Fruit fly (Drosophila melanogaster): ENCODE data around the gene CG9997.

DNA sequence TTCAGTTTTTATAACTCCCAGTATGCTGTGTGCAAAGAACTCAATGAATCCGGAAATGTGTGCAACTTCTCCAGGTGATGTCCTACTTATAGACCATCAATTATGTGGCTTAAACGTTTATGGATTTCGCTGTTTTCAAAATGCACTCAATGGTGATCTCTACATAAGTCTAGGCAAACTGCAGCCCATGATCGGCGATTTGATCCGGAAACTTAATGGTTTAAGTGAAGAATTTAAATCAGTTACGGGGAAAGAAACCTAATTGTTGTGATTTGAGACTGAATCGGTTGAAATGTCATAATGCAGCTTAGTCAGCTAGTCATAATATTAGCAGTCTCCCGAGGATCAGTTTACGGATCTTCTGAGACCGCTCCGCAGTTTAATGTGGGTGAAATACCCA, 33.4 kb upstream of the CG9997 start, which contains the start of gene intr:
- TF ChIP-seq Bdp1 (GFP tag; optimal IDR thresholded peaks at IDR 0.05) (no peak), inv (GFP tag; IDR thresholded peaks at IDR 0.05; ENCODE audit: partially characterized antibody) (no peak), Lpt (GFP tag; optimal IDR thresholded peaks at IDR 0.05) (no peak), CG8765 (GFP tag; IDR thresholded peaks at IDR 0.05) (no peak), Side (GFP tag; optimal IDR thresholded peaks at IDR 0.05) (no peak), HLHmδ (GFP tag; optimal IDR thresholded peaks at IDR 0.05) (no peak), sens (GFP tag) (no peak), wor (GFP tag; IDR thresholded peaks at IDR 0.05) (no peak), CG14050 (GFP tag; IDR thresholded peaks at IDR 0.05) (no peak), mirr (GFP tag; optimal IDR thresholded peaks at IDR 0.05) (no peak), kay (GFP tag; optimal IDR thresholded peaks at IDR 0.05) (no peak), tio (GFP tag; optimal IDR thresholded peaks at IDR 0.05) (no peak)
